Fruit fly (Drosophila melanogaster): ENCODE data around the gene Sec71.

dm6 chr2L:13843692-13844284 is 50.5 kb downstream of the Sec71 start, which contains the start of gene CG33306:
- no peak for TF ChIP-seq CG12768 (GFP tag; optimal IDR thresholded peaks at IDR 0.05)
- peak; percentile 54 for TF ChIP-seq CG33017 (tag; optimal IDR thresholded peaks at IDR 0.05)
- no peak for TF ChIP-seq Mnt (GFP tag; optimal IDR thresholded peaks at IDR 0.05)
- peak; percentile 5 for TF ChIP-seq CG7045 (GFP tag; optimal IDR thresholded peaks at IDR 0.05)
- no peak for TF ChIP-seq toe (GFP tag; optimal IDR thresholded peaks at IDR 0.05)
- no peak for TF ChIP-seq CG1620 (GFP tag; optimal IDR thresholded peaks at IDR 0.05)
- TF ChIP-seq CG5204 (GFP tag; optimal IDR thresholded peaks at IDR 0.05): no peak
- TF ChIP-seq Clk (GFP tag; optimal IDR thresholded peaks at IDR 0.05): no peak

Data from whole organism, adult.